Worm (Caenorhabditis elegans) whole organism, early embryonic: ENCODE measurements around the gene sao-1.

Experiments
- ama-1 ChIP-seq: fragments of 150-350 bp; optimal IDR thresholded peaks from 2 replicates; lab custom pipeline; 2014
- ceh-13 ChIP-seq: fragments of 200-800 bp; sonication (Bioruptor generic); optimal IDR thresholded peaks from 2 replicates; lab custom pipeline; 2018; ENCODE audit warnings: mild to moderate bottlenecking, missing genetic modification characterization, missing compliant biosample characterization
- ceh-36 ChIP-seq: sonication (generic microtip); optimal IDR thresholded peaks from 2 replicates; lab custom pipeline; 2016; ENCODE audit warnings: missing genetic modification characterization, inconsistent platforms, missing compliant biosample characterization
- flt-1 ChIP-seq: fragments of 200-800 bp; sonication (Bioruptor generic); IDR thresholded peaks from 2 replicates; pipeline ENCODE4 v1.3.6; 2022; ENCODE audit warnings: missing genetic modification characterization, missing compliant biosample characterization
- hmbx-1 ChIP-seq: sonication (generic microtip); optimal IDR thresholded peaks from 2 replicates; lab custom pipeline; 2016; ENCODE audit warnings: mild to moderate bottlenecking, missing genetic modification characterization, missing compliant biosample characterization
- scrt-1 ChIP-seq: fragments of 200-800 bp; sonication (Bioruptor generic); IDR thresholded peaks from 2 replicates; pipeline ENCODE4 v1.3.6; 2022; ENCODE audit warnings: missing genetic modification characterization, missing compliant biosample characterization
- tbx-11 ChIP-seq: fragments of 200-800 bp; sonication (Bioruptor generic); IDR thresholded peaks from 2 replicates; pipeline ENCODE4 v1.3.6; 2022; ENCODE audit warnings: missing genetic modification characterization, missing compliant biosample characterization
- tbx-37 ChIP-seq: fragments of 200-800 bp; sonication (Bioruptor generic); conservative IDR thresholded peaks from 2 replicates; pipeline ENCODE4 v1.3.6; 2022; ENCODE audit warnings: missing genetic modification reagents, missing genetic modification characterization, missing compliant biosample characterization

The sao-1 gene

ce11 chrV:14014395-14014794 is 50.7 kb downstream of the sao-1 start, which contains the start of gene end-3:
Gene end-3, plus strand, starts transcription at chrV:14014695.
- TF ChIP-seq flt-1 (GFP tag; lab: Robert Waterston, UW) (no peak), hmbx-1 (tag; lab: Kevin White, UChicago) (no peak), ceh-36 (tag; lab: Kevin White, UChicago) (no peak), tbx-37 (GFP tag; lab: Robert Waterston, UW) (no peak), ama-1 (lab: Kevin White, UChicago) (no peak), scrt-1 (no peak), tbx-11 (GFP tag; lab: Robert Waterston, UW) (no peak), ceh-13 (no peak)
